Worm (Caenorhabditis elegans) whole organism, L4 larva: ENCODE measurements around the gene F16F9.4.

Experiments
- ceh-62 ChIP-seq: sonication (generic microtip); optimal IDR thresholded peaks from 2 replicates; lab custom pipeline; 2017; ENCODE audit warnings: missing biosample characterization, missing genetic modification characterization
- ceh-82 ChIP-seq: sonication (generic microtip); optimal IDR thresholded peaks from 2 replicates; lab custom pipeline; 2017; ENCODE audit warnings: missing biosample characterization, missing genetic modification characterization
- egl-43 ChIP-seq: fragments of 200-800 bp; sonication (Bioruptor generic); IDR thresholded peaks from 2 replicates; pipeline ENCODE4 v1.3.6; 2022; ENCODE audit warnings: missing genetic modification reagents, missing genetic modification characterization, missing compliant biosample characterization
- fos-1 ChIP-seq: fragments of 150-350 bp; optimal IDR thresholded peaks from 2 replicates; lab custom pipeline; 2014; ENCODE audit warnings: missing biosample characterization, missing genetic modification characterization
- lsy-2 ChIP-seq, 2 experiments: fragments of 150-350 bp in 1 of 2; sonication (generic microtip) in 1 of 2; optimal IDR thresholded peaks; 2 replicates each; lab custom pipeline; 2014 to 2017; ENCODE audit warnings: missing biosample characterization in 2 of 2, missing genetic modification characterization in 2 of 2
- nhr-28 ChIP-seq: fragments of 150-350 bp; optimal IDR thresholded peaks from 2 replicates; lab custom pipeline; 2014; ENCODE audit warnings: missing biosample characterization, missing genetic modification characterization
- nhr-76 ChIP-seq: fragments of 150-350 bp; optimal IDR thresholded peaks from 2 replicates; lab custom pipeline; 2014; ENCODE audit warnings: missing biosample characterization, missing genetic modification characterization
- pqm-1 ChIP-seq: sonication (generic microtip); optimal IDR thresholded peaks from 2 replicates; lab custom pipeline; 2017; ENCODE audit warnings: missing biosample characterization, missing genetic modification characterization
- rbr-2 ChIP-seq: sonication (generic microtip); optimal IDR thresholded peaks from 2 replicates; lab custom pipeline; 2016; ENCODE audit warnings: missing genotype, missing genetic modification characterization, missing compliant biosample characterization
- unc-130 ChIP-seq: sonication (generic microtip); optimal IDR thresholded peaks from 2 replicates; lab custom pipeline; 2016; ENCODE audit warnings: missing genetic modification reagents, missing genetic modification characterization, missing compliant biosample characterization

ce11 chrX:8509088-8509487 lies 45.9 kb upstream of the F16F9.4 start:
- no peak for TF ChIP-seq egl-43 (GFP tag; lab: Robert Waterston, UW)
- no peak for TF ChIP-seq pqm-1 (tag; lab: Kevin White, UChicago)
- TF ChIP-seq nhr-28 (tag; lab: Kevin White, UChicago) = no peak
- TF ChIP-seq unc-130 (GFP tag; lab: Kevin White, UChicago) = no peak
- no peak for TF ChIP-seq nhr-76 (tag; lab: Kevin White, UChicago)
- TF ChIP-seq lsy-2 (tag; optimal IDR thresholded peaks at IDR 0.05; lab: Kevin White, UChicago) = no peak
- TF ChIP-seq rbr-2 = no peak
- TF ChIP-seq fos-1 = no peak
- TF ChIP-seq ceh-82 = no peak
- TF ChIP-seq ceh-62 = no peak
